Worm (Caenorhabditis elegans) whole organism, L2 larva: ENCODE data around the gene F54H5.2.

Experiments used
- ama-1 ChIP-seq: fragments of 150-350 bp; optimal IDR thresholded peaks from 2 replicates; lab custom pipeline; 2018; ENCODE audit warnings: inconsistent platforms
- elt-1 ChIP-seq: fragments of 150-350 bp; optimal IDR thresholded peaks from 2 replicates; lab custom pipeline; 2014; ENCODE audit warnings: missing biosample characterization, missing genetic modification characterization
- lsy-2 ChIP-seq, 2 experiments: fragments of 150-350 bp in 1 of 2; sonication (generic microtip) in 1 of 2; optimal IDR thresholded peaks; 2 replicates each; lab custom pipeline; 2014 to 2017; ENCODE audit warnings: missing biosample characterization in 2 of 2, missing genetic modification characterization in 2 of 2
- nhr-12 ChIP-seq: fragments of 150-350 bp; optimal IDR thresholded peaks from 2 replicates; lab custom pipeline; 2014; ENCODE audit warnings: missing biosample characterization, missing genetic modification characterization
- nhr-237 ChIP-seq: fragments of 150-350 bp; optimal IDR thresholded peaks from 2 replicates; lab custom pipeline; 2014; ENCODE audit warnings: missing biosample characterization, missing genetic modification characterization
- snpc-4 ChIP-seq: fragments of 150-350 bp; optimal IDR thresholded peaks from 2 replicates; lab custom pipeline; 2014; ENCODE audit warnings: missing biosample characterization, missing genetic modification characterization
- ztf-11 ChIP-seq: sonication (generic microtip); optimal IDR thresholded peaks from 2 replicates; lab custom pipeline; 2017; ENCODE audit warnings: missing biosample characterization, missing genetic modification characterization

DNA sequence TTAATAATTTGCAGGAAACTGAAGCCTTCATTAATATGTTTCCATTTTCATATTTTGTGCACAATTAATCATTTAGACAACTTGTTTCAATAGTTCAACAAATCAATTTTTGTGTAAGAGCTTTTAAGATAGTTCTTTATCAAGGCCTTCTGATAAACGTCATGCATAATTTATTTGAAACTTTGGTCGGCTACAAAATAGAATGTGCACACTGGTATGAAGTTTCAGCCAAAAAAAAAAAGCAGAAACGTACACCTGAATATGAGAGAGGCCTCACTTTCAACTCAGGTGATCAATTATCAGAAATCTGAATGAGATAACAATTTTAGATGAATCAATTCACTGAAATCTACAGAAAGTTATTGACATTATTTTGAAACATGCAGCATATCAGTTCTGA, 12.8 kb upstream of the F54H5.2 start:
- TF ChIP-seq snpc-4 (tag; lab: Kevin White, UChicago) (no peak), ama-1 (lab: Kevin White, UChicago) (no peak), ztf-11 (no peak), lsy-2 (tag; optimal IDR thresholded peaks at IDR 0.05; lab: Kevin White, UChicago) (no peak), nhr-12 (tag; lab: Kevin White, UChicago) (no peak), nhr-237 (tag; lab: Kevin White, UChicago) (no peak), elt-1 (tag; lab: Kevin White, UChicago) (no peak)
